Worm (Caenorhabditis elegans) whole organism, L4/young adult: ENCODE results near the gene paml-1.

Experiments used
- W03F9.2 ChIP-seq: fragments of 150-350 bp; optimal IDR thresholded peaks from 2 replicates; lab custom pipeline; 2014; ENCODE audit warnings: missing biosample characterization, missing genetic modification characterization
- dao-5 ChIP-seq: sonication (generic microtip); optimal IDR thresholded peaks from 2 replicates; lab custom pipeline; 2016; ENCODE audit warnings: missing genotype, missing genetic modification characterization, moderate library complexity, missing compliant biosample characterization
- him-1 ChIP-seq: sonication (generic microtip); optimal IDR thresholded peaks from 2 replicates; lab custom pipeline; 2016; ENCODE audit warnings: missing genotype, missing genetic modification reagents, missing genetic modification characterization, missing compliant biosample characterization

Gene paml-1

DNA sequence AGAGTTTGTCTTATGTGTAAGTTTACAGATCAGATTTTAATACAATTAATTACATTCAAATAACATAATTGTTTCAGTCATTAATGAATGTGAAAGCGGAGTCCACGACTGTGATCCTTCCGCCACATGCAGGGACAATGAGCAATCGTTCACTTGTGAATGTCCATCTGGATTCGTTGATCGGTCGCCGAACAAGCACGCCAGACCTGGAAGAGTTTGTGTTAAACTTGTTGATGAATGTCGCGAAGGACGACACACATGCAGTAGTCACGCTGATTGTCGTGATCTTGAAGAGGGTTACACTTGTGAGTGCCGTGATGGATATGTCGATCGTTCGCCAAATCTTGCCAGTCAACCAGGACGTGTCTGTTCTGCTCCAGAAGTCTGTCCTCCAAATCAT is 55.3 kb downstream of the paml-1 start:
- TF ChIP-seq him-1 (tag; lab: Kevin White, UChicago) (no peak), W03F9.2 (tag; lab: Kevin White, UChicago) (no peak), dao-5 (tag; lab: Kevin White, UChicago) (no peak)
